Worm (Caenorhabditis elegans) whole organism, mixed stage, embryonic: ENCODE measurements around the gene fbxa-137.

ENCODE experiments used
- ces-1 ChIP-seq: fragments of 150-350 bp; optimal IDR thresholded peaks from 2 replicates; lab custom pipeline; 2014; ENCODE audit warnings: missing biosample characterization, missing genetic modification reagents, missing genetic modification characterization
- elt-1 ChIP-seq: sonication (generic microtip); optimal IDR thresholded peaks from 2 replicates; lab custom pipeline; 2017; ENCODE audit warnings: missing genetic modification characterization, mild to moderate bottlenecking, missing compliant biosample characterization, antibody characterized with exemption, moderate library complexity, borderline replicate concordance; ENCODE audit not compliant: insufficient read depth
- elt-3 ChIP-seq: fragments of 150-350 bp; optimal IDR thresholded peaks from 2 replicates; lab custom pipeline; 2014; ENCODE audit warnings: missing biosample characterization, missing genetic modification characterization
- hlh-1 ChIP-seq: fragments of 150-350 bp; optimal IDR thresholded peaks from 2 replicates; lab custom pipeline; 2014; ENCODE audit warnings: missing biosample characterization, missing genetic modification reagents, missing genetic modification characterization
- lin-13 ChIP-seq: fragments of 150-350 bp; optimal IDR thresholded peaks from 2 replicates; lab custom pipeline; 2014; ENCODE audit warnings: missing biosample characterization, missing genetic modification characterization
- nhr-12 ChIP-seq: fragments of 150-350 bp; optimal IDR thresholded peaks from 2 replicates; lab custom pipeline; 2014; ENCODE audit warnings: missing biosample characterization, missing genetic modification characterization
- nhr-76 ChIP-seq: sonication (generic microtip); optimal IDR thresholded peaks from 2 replicates; lab custom pipeline; 2017; ENCODE audit warnings: missing biosample characterization, missing genetic modification characterization
- pha-4 ChIP-seq: fragments of 150-350 bp; optimal IDR thresholded peaks from 2 replicates; lab custom pipeline; 2018; ENCODE audit warnings: missing biosample characterization, missing genetic modification reagents, missing genetic modification characterization
- sem-2 ChIP-seq: fragments of 200-800 bp; sonication (Bioruptor generic); optimal IDR thresholded peaks from 2 replicates; lab custom pipeline; 2018; ENCODE audit warnings: mild to moderate bottlenecking, missing genetic modification characterization, missing compliant biosample characterization
- snpc-4 ChIP-seq: fragments of 150-350 bp; optimal IDR thresholded peaks from 2 replicates; lab custom pipeline; 2014; ENCODE audit warnings: missing biosample characterization, missing genetic modification characterization
- unc-120 ChIP-seq: sonication (generic microtip); optimal IDR thresholded peaks from 2 replicates; lab custom pipeline; 2017; ENCODE audit warnings: missing genetic modification characterization, missing compliant biosample characterization; ENCODE audit not compliant: poor library complexity, severe bottlenecking
- unc-39 ChIP-seq: fragments of 150-350 bp; optimal IDR thresholded peaks from 2 replicates; lab custom pipeline; 2014; ENCODE audit warnings: missing biosample characterization, missing genetic modification characterization

ce11 chrV:2254553-2255124 is 24.0 kb upstream of the fbxa-137 start, which contains the start of gene str-253:
- no peak for TF ChIP-seq snpc-4 (tag; lab: Kevin White, UChicago)
- no peak for TF ChIP-seq lin-13 (tag; lab: Kevin White, UChicago)
- no peak for TF ChIP-seq unc-120 (tag; lab: Kevin White, UChicago)
- TF ChIP-seq unc-39 (tag; lab: Kevin White, UChicago) = no peak
- no peak for TF ChIP-seq pha-4 (tag; lab: Kevin White, UChicago)
- no peak for TF ChIP-seq sem-2 (GFP tag; lab: Kevin White, UChicago)
- TF ChIP-seq elt-1 (tag; lab: Kevin White, UChicago) = no peak
- TF ChIP-seq nhr-12 (tag; lab: Kevin White, UChicago) = no peak
- TF ChIP-seq ces-1 (GFP tag; lab: Kevin White, UChicago) = no peak
- no peak for TF ChIP-seq elt-3
- TF ChIP-seq hlh-1 (tag; lab: Kevin White, UChicago) = no peak
- TF ChIP-seq nhr-76 (tag; lab: Kevin White, UChicago) = no peak
